Worm (Caenorhabditis elegans) whole organism, L1 larva: ENCODE data around the gene clec-6.
A peak's percentile ranks its signal among the peaks of the same experiment; 100 is the strongest.

Source experiments
- Y116A8C.19 ChIP-seq: sonication (generic microtip); optimal IDR thresholded peaks from 2 replicates; lab custom pipeline; 2016; ENCODE audit warnings: missing compliant biosample characterization, missing genetic modification characterization, borderline replicate concordance
- egl-27 ChIP-seq, 2 experiments: fragments of 150-350 bp in 1 of 2; sonication (generic microtip); optimal IDR thresholded peaks; 3 replicates each; lab custom pipeline; 2017 to 2018; ENCODE audit warnings: missing biosample characterization in 2 of 2, missing genetic modification characterization in 2 of 2, missing genetic modification reagents in 2 of 2
- jun-1 ChIP-seq: fragments of 150-350 bp; optimal IDR thresholded peaks from 2 replicates; lab custom pipeline; 2014; ENCODE audit warnings: missing biosample characterization, missing genetic modification reagents, missing genetic modification characterization
- lin-13 ChIP-seq: fragments of 150-350 bp; optimal IDR thresholded peaks from 2 replicates; lab custom pipeline; 2014; ENCODE audit warnings: missing biosample characterization, missing genetic modification reagents, missing genetic modification characterization
- nhr-237 ChIP-seq: fragments of 150-350 bp; optimal IDR thresholded peaks from 2 replicates; lab custom pipeline; 2014; ENCODE audit warnings: missing biosample characterization, missing genetic modification characterization
- pax-3 ChIP-seq: fragments of 200-800 bp; sonication (Bioruptor generic); optimal IDR thresholded peaks from 2 replicates; lab custom pipeline; 2018; ENCODE audit warnings: mild to moderate bottlenecking, missing genetic modification characterization, moderate library complexity, missing compliant biosample characterization
- rnt-1 ChIP-seq: sonication (generic microtip); optimal IDR thresholded peaks from 2 replicates; lab custom pipeline; 2016; ENCODE audit warnings: mild to moderate bottlenecking, missing genetic modification characterization, moderate library complexity, missing compliant biosample characterization
- sptf-1 ChIP-seq: fragments of 150-350 bp; optimal IDR thresholded peaks from 2 replicates; lab custom pipeline; 2014; ENCODE audit warnings: missing biosample characterization, missing genetic modification characterization
- unc-130 ChIP-seq: fragments of 150-350 bp; optimal IDR thresholded peaks from 2 replicates; lab custom pipeline; 2017; ENCODE audit warnings: missing biosample characterization, missing genetic modification characterization, inconsistent platforms
- zag-1 ChIP-seq: fragments of 150-350 bp; optimal IDR thresholded peaks from 2 replicates; lab custom pipeline; 2014; ENCODE audit warnings: missing biosample characterization, missing genetic modification characterization

DNA sequence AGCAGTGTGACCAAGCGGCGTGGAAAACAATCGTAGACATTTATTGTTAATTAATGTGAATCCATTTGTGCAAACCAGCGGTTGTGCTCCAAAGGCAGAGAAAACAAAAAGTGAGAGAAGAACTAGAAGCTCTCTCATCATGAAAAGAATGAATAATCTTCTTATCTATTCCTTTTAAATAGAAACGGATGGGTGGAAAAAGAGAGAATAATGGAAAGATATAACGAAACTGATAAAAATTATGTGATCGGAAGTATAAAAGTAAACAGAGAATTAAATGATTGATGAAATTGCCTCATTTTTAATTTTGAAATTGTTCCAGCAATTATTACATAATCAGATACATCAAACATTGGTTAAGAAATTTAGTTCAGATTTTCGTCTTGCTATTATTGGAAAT, 3.8 kb downstream of the clec-6 start, which contains the start of gene clec-5:
- TF ChIP-seq nhr-237 (tag; lab: Kevin White, UChicago): no peak
- no peak for TF ChIP-seq unc-130 (tag; lab: Kevin White, UChicago)
- TF ChIP-seq jun-1: peak; percentile 29
- no peak for TF ChIP-seq lin-13 (GFP tag; lab: Kevin White, UChicago)
- no peak for TF ChIP-seq sptf-1 (tag; lab: Kevin White, UChicago)
- no peak for TF ChIP-seq zag-1 (tag; lab: Kevin White, UChicago)
- TF ChIP-seq rnt-1: no peak
- no peak for TF ChIP-seq Y116A8C.19 (tag; lab: Kevin White, UChicago)
- TF ChIP-seq pax-3: no peak
- TF ChIP-seq egl-27 (tag; optimal IDR thresholded peaks at IDR 0.05; lab: Kevin White, UChicago): no peak
